Fruit fly (Drosophila melanogaster): Measurements from ENCODE around the gene CG16853.

CG16853 gene

DNA sequence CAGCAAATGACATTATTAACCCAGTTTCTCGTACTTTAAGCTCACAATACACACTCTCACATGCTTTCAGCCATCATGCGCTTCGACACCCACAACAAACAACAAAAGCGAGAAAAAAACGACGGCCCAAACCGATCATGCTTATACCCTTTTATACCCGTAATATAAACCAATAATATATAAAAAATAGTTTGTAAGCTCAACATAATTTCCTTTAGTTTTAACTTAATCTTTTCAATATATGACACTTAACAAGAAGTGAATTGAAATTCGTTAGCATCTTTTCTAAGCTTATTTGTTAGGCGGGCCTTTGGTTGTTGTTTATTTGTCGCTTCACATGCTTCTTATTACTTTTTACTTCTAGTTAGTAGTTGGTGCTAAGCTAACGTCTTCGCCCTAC, 44.6 kb downstream of the CG16853 start:
- TF ChIP-seq ttk (optimal IDR thresholded peaks at IDR 0.05), result no peak
- TF ChIP-seq Myc (optimal IDR thresholded peaks at IDR 0.05), result no peak
- TF ChIP-seq insv (optimal IDR thresholded peaks at IDR 0.05), result no peak
- TF ChIP-seq h (optimal IDR thresholded peaks at IDR 0.05), result no peak
- TF ChIP-seq psq (optimal IDR thresholded peaks at IDR 0.05), result no peak
- TF ChIP-seq Sin3A (optimal IDR thresholded peaks at IDR 0.05), result no peak

DNA sequence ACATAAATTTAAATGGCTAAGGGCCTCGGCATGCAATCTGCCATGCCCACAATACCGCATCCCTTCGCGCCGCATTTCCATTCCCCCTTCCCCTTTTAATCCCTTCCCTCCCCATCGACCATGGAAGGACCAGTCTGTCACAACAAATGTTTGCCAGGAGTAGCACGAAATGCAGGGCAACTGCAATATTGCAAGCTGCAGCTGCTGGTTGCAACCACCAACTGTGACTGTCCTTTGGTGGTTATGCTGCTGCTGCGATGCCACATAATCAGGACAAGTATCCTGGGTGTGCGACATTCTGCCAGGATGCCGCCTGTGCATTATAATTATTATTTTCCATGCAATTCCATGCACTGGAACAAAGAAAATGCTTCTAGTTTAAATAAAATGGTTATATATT, 49.3 kb downstream of the CG16853 start:
- no peak for TF ChIP-seq h (optimal IDR thresholded peaks at IDR 0.05)
- TF ChIP-seq Sin3A (optimal IDR thresholded peaks at IDR 0.05), result no peak
- no peak for TF ChIP-seq psq (optimal IDR thresholded peaks at IDR 0.05)
- TF ChIP-seq ttk (optimal IDR thresholded peaks at IDR 0.05), result no peak
- TF ChIP-seq Myc (optimal IDR thresholded peaks at IDR 0.05), result no peak
- TF ChIP-seq insv (optimal IDR thresholded peaks at IDR 0.05), result no peak
